Fruit fly (Drosophila melanogaster) whole organism, prepupa: Measurements from ENCODE around the gene HDAC4.

Experiments
- Blimp-1 ChIP-seq: fragments of 200-800 bp; sonication (Bioruptor generic); optimal IDR thresholded peaks from 3 replicates; lab custom pipeline; 2017; ENCODE audit warnings: missing biosample characterization, missing genetic modification characterization, mild to moderate bottlenecking, moderate library complexity, missing genetic modification reagents
- CG11762 ChIP-seq: fragments of 200-800 bp; sonication (Bioruptor generic); optimal IDR thresholded peaks from 3 replicates; lab custom pipeline; 2016; ENCODE audit warnings: missing biosample characterization, missing genetic modification characterization; ENCODE audit not compliant: insufficient read depth
- CG15336 ChIP-seq: fragments of 200-800 bp; sonication (Bioruptor generic); IDR thresholded peaks from 2 replicates; pipeline ENCODE4 v1.3.6; 2022; ENCODE audit warnings: missing biosample characterization, missing genetic modification characterization
- CG1621 ChIP-seq: fragments of 200-800 bp; sonication (Bioruptor generic); optimal IDR thresholded peaks from 3 replicates; lab custom pipeline; 2018; ENCODE audit warnings: missing biosample characterization, mild to moderate bottlenecking, missing genetic modification characterization
- CG16779 ChIP-seq: fragments of 200-800 bp; sonication (Bioruptor generic); optimal IDR thresholded peaks from 3 replicates; lab custom pipeline; 2017; ENCODE audit warnings: missing biosample characterization, mild to moderate bottlenecking, missing genetic modification characterization
- CG32006 ChIP-seq: fragments of 200-800 bp; sonication (Bioruptor generic); optimal IDR thresholded peaks from 3 replicates; lab custom pipeline; 2017; ENCODE audit warnings: missing biosample characterization, mild to moderate bottlenecking, missing genetic modification characterization
- CG34406 ChIP-seq: fragments of 200-800 bp; sonication (Bioruptor generic); optimal IDR thresholded peaks from 3 replicates; lab custom pipeline; 2016; ENCODE audit warnings: missing biosample characterization, missing genetic modification characterization
- CG4318 ChIP-seq: fragments of 200-800 bp; sonication (Bioruptor generic); optimal IDR thresholded peaks from 3 replicates; lab custom pipeline; 2017; ENCODE audit warnings: missing biosample characterization, mild to moderate bottlenecking, missing genetic modification characterization
- CG6163 ChIP-seq: fragments of 200-800 bp; sonication (Bioruptor generic); IDR thresholded peaks from 3 replicates; pipeline ENCODE4 v1.3.6; 2022; ENCODE audit warnings: missing biosample characterization, missing genetic modification characterization
- CG6276 ChIP-seq: fragments of 200-800 bp; sonication (Bioruptor generic); optimal IDR thresholded peaks from 2 replicates; lab custom pipeline; 2017; ENCODE audit warnings: missing biosample characterization, mild to moderate bottlenecking, missing genetic modification characterization
- CG6808 ChIP-seq: fragments of 200-800 bp; sonication (Bioruptor generic); optimal IDR thresholded peaks from 3 replicates; lab custom pipeline; 2017; ENCODE audit warnings: missing biosample characterization, missing genetic modification characterization, mild to moderate bottlenecking, moderate library complexity, missing genetic modification reagents
- CG6854 ChIP-seq: fragments of 200-800 bp; sonication (Bioruptor generic); optimal IDR thresholded peaks from 2 replicates; lab custom pipeline; 2017; ENCODE audit warnings: missing biosample characterization, mild to moderate bottlenecking, missing genetic modification characterization
- CG7368 ChIP-seq: fragments of 200-800 bp; sonication (Bioruptor generic); optimal IDR thresholded peaks from 3 replicates; lab custom pipeline; 2016; ENCODE audit warnings: missing biosample characterization, missing genetic modification characterization
- CG8319 ChIP-seq: fragments of 200-800 bp; sonication (Bioruptor generic); optimal IDR thresholded peaks from 3 replicates; lab custom pipeline; 2016; ENCODE audit warnings: missing biosample characterization, missing genetic modification characterization
- CG9139 ChIP-seq: fragments of 200-800 bp; sonication (Bioruptor generic); optimal IDR thresholded peaks from 3 replicates; lab custom pipeline; 2017; ENCODE audit warnings: missing biosample characterization, mild to moderate bottlenecking, missing genetic modification characterization
- Eip75B ChIP-seq: fragments of 200-800 bp; sonication (Bioruptor generic); optimal IDR thresholded peaks from 3 replicates; lab custom pipeline; 2016; ENCODE audit warnings: missing biosample characterization, missing genetic modification characterization
- Eip78C ChIP-seq: fragments of 200-800 bp; sonication (Bioruptor generic); peaks from one replicate; lab custom pipeline; 2016; ENCODE audit warnings: missing biosample characterization, missing genetic modification characterization
- Ets21C ChIP-seq: fragments of 200-800 bp; sonication (Bioruptor generic); optimal IDR thresholded peaks from 3 replicates; lab custom pipeline; 2016; ENCODE audit warnings: missing biosample characterization, missing genetic modification characterization
- Ets96B ChIP-seq: fragments of 200-800 bp; optimal IDR thresholded peaks from 2 replicates; lab custom pipeline; 2019; ENCODE audit warnings: missing biosample characterization, mild to moderate bottlenecking, missing genetic modification characterization, moderate library complexity
- Gug ChIP-seq: fragments of 200-800 bp; sonication (Bioruptor generic); IDR thresholded peaks from 2 replicates; pipeline ENCODE4 v1.3.6; 2022; ENCODE audit warnings: missing biosample characterization, missing genetic modification characterization
- Hr4 ChIP-seq: fragments of 200-800 bp; sonication (Bioruptor generic); optimal IDR thresholded peaks from 3 replicates; lab custom pipeline; 2016; ENCODE audit warnings: missing biosample characterization, missing genetic modification characterization
- Lpt ChIP-seq: fragments of 200-800 bp; sonication (Bioruptor generic); optimal IDR thresholded peaks from 3 replicates; lab custom pipeline; 2016; ENCODE audit warnings: missing biosample characterization, missing genetic modification characterization
- Met ChIP-seq: fragments of 200-800 bp; sonication (Bioruptor generic); optimal IDR thresholded peaks from 3 replicates; lab custom pipeline; 2016; ENCODE audit warnings: missing biosample characterization, missing genetic modification characterization
- OdsH ChIP-seq: fragments of 200-800 bp; sonication (Bioruptor generic); optimal IDR thresholded peaks from 3 replicates; lab custom pipeline; 2016; ENCODE audit warnings: missing biosample characterization, missing genetic modification characterization
- Sox102F ChIP-seq: fragments of 200-800 bp; sonication (Bioruptor generic); optimal IDR thresholded peaks from 2 replicates; lab custom pipeline; 2016; ENCODE audit warnings: missing biosample characterization, mild to moderate bottlenecking, missing genetic modification characterization
- dac ChIP-seq: fragments of 200-800 bp; sonication (Bioruptor generic); optimal IDR thresholded peaks from 2 replicates; lab custom pipeline; 2017; ENCODE audit warnings: missing biosample characterization, mild to moderate bottlenecking, missing genetic modification characterization
- eg ChIP-seq: fragments of 200-800 bp; sonication (Bioruptor generic); IDR thresholded peaks from 3 replicates; pipeline ENCODE4 v1.3.6; 2022; ENCODE audit warnings: missing biosample characterization, missing genetic modification characterization
- esn ChIP-seq: fragments of 200-800 bp; sonication (Bioruptor generic); optimal IDR thresholded peaks from 2 replicates; lab custom pipeline; 2016; ENCODE audit warnings: missing biosample characterization, mild to moderate bottlenecking, missing genetic modification characterization, moderate library complexity
- fd59A ChIP-seq: fragments of 200-800 bp; sonication (Bioruptor generic); optimal IDR thresholded peaks from 2 replicates; lab custom pipeline; 2017; ENCODE audit warnings: missing biosample characterization, mild to moderate bottlenecking, missing genetic modification characterization, missing genetic modification reagents
- fkh ChIP-seq: fragments of 200-800 bp; sonication (Bioruptor generic); optimal IDR thresholded peaks from 3 replicates; lab custom pipeline; 2017; ENCODE audit warnings: missing biosample characterization, mild to moderate bottlenecking, missing genetic modification characterization, moderate library complexity
- net ChIP-seq: fragments of 200-800 bp; sonication (Bioruptor generic); optimal IDR thresholded peaks from 3 replicates; lab custom pipeline; 2016; ENCODE audit warnings: missing biosample characterization, missing genetic modification characterization
- pdm3 ChIP-seq: fragments of 200-800 bp; sonication (Bioruptor generic); optimal IDR thresholded peaks from 3 replicates; lab custom pipeline; 2016; ENCODE audit warnings: missing biosample characterization, missing genetic modification characterization
- salr ChIP-seq, 2 experiments: fragments of 200-800 bp; sonication (Bioruptor generic); optimal IDR thresholded peaks; 3 replicates each; lab custom pipeline; 2016 to 2018; ENCODE audit warnings: missing biosample characterization in 2 of 2, missing genetic modification characterization in 2 of 2, mild to moderate bottlenecking in 1 of 2
- spab ChIP-seq: fragments of 200-800 bp; sonication (Bioruptor generic); optimal IDR thresholded peaks from 2 replicates; lab custom pipeline; 2017; ENCODE audit warnings: missing biosample characterization, mild to moderate bottlenecking, missing genetic modification characterization, missing genetic modification reagents
- ss ChIP-seq, 2 experiments: fragments of 200-800 bp; sonication (Bioruptor generic); optimal IDR thresholded peaks; 2 replicates in 1 of 2; 3 replicates in 1 of 2; lab custom pipeline; 2017 to 2018; ENCODE audit warnings: mild to moderate bottlenecking in 2 of 2, missing biosample characterization in 2 of 2, missing genetic modification characterization in 2 of 2, moderate library complexity in 1 of 2
- svp ChIP-seq: fragments of 200-800 bp; sonication (Bioruptor generic); peaks from one replicate; lab custom pipeline; 2016; ENCODE audit warnings: missing biosample characterization, missing genetic modification characterization
- topi ChIP-seq: fragments of 200-800 bp; sonication (Bioruptor generic); optimal IDR thresholded peaks from 3 replicates; lab custom pipeline; 2016; ENCODE audit warnings: missing biosample characterization, missing genetic modification characterization
- vri ChIP-seq: fragments of 200-800 bp; sonication (Bioruptor generic); optimal IDR thresholded peaks from 3 replicates; lab custom pipeline; 2016; ENCODE audit warnings: missing biosample characterization, mild to moderate bottlenecking, missing genetic modification characterization

The HDAC4 gene

DNA sequence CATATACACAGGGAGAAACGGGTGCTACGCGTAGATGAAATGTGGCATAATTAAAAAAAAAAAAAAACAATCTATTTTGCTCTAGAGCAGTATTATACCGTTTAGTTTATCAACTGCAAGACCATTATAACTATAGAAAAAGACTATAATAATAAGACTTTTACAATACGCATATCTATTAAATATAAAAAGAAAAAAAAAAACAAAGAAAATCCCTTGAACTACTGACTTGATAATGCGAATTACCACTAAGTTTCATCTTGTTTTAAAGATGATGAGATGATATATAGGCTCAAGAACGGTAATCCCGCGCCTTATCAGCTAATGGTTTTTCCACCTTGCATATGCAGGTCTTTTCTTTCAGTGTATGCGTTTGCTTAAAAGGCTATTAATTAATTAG lies 21.8 kb upstream of the HDAC4 start (continued):
- no peak for TF ChIP-seq spab (GFP tag; lab: Kevin White, UChicago)
- TF ChIP-seq CG32006 (GFP tag; lab: Kevin White, UChicago) = peak; percentile 53
- peak; percentile 49 for TF ChIP-seq OdsH (GFP tag; lab: Kevin White, UChicago)
- peak; percentile 9 for TF ChIP-seq CG11762 (GFP tag; lab: Kevin White, UChicago)
- no peak for TF ChIP-seq eg (GFP tag; lab: Robert Waterston, UW)
- TF ChIP-seq Eip78C (GFP tag; lab: Kevin White, UChicago) = peak; percentile 87
- TF ChIP-seq Ets96B = no peak
- no peak for TF ChIP-seq Blimp-1 (GFP tag; lab: Kevin White, UChicago)
- no peak for TF ChIP-seq fd59A (GFP tag; lab: Kevin White, UChicago)
- no peak for TF ChIP-seq dac (GFP tag; lab: Kevin White, UChicago)
- peak; percentile 37 for TF ChIP-seq pdm3 (GFP tag; lab: Kevin White, UChicago)
- TF ChIP-seq salr (GFP tag; optimal IDR thresholded peaks at IDR 0.05; lab: Kevin White, UChicago) = peak in 1 of 2 experiments; percentile 2
- TF ChIP-seq CG7368 (GFP tag; lab: Kevin White, UChicago) = no peak
- no peak for TF ChIP-seq CG9139 (GFP tag; lab: Kevin White, UChicago)
- TF ChIP-seq CG16779 = no peak
- peak; percentile 74 for TF ChIP-seq svp
- TF ChIP-seq CG8319 (GFP tag; lab: Kevin White, UChicago) = peak; percentile 1
- TF ChIP-seq CG34406 (GFP tag; lab: Kevin White, UChicago) = peak; percentile 56
- peak; percentile 64 for TF ChIP-seq esn
- peak; percentile 9 for TF ChIP-seq vri (GFP tag; lab: Kevin White, UChicago)
- TF ChIP-seq CG6854 (GFP tag; lab: Kevin White, UChicago) = no peak

DNA sequence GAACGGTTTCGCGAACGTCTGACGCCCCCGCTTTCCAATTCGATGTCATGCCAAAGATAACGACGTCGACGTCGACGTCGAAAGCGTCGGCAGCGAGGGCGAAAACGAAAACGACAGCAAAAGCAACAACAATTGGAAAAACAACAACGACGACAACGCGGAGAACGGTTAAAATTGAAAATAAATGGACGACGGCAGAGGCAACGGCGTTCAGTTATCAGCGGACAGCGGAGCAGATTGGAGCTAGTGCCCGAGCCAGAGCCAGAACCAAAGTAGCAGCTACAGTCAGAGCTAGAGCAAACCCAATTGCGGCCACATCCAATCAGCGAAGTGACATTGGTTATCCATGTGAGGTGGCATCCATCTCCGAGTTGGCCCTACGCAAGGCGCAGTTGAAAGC lies 19.9 kb upstream of the HDAC4 start:
- TF ChIP-seq vri (GFP tag; lab: Kevin White, UChicago) (peak; percentile 37), ss (GFP tag; optimal IDR thresholded peaks at IDR 0.05; lab: Kevin White, UChicago) (peak in 1 of 2 experiments; percentile 1), CG6808 (peak; percentile 14), CG6276 (GFP tag; lab: Kevin White, UChicago) (peak; percentile 29), Hr4 (GFP tag; lab: Kevin White, UChicago) (no peak), eg (GFP tag; lab: Robert Waterston, UW) (0 out of 3 replicates have a peak, but pooled peaks have one; percentile 12), CG8319 (GFP tag; lab: Kevin White, UChicago) (no peak), svp (peak; percentile 86), Eip78C (GFP tag; lab: Kevin White, UChicago) (peak; percentile 54)

DNA sequence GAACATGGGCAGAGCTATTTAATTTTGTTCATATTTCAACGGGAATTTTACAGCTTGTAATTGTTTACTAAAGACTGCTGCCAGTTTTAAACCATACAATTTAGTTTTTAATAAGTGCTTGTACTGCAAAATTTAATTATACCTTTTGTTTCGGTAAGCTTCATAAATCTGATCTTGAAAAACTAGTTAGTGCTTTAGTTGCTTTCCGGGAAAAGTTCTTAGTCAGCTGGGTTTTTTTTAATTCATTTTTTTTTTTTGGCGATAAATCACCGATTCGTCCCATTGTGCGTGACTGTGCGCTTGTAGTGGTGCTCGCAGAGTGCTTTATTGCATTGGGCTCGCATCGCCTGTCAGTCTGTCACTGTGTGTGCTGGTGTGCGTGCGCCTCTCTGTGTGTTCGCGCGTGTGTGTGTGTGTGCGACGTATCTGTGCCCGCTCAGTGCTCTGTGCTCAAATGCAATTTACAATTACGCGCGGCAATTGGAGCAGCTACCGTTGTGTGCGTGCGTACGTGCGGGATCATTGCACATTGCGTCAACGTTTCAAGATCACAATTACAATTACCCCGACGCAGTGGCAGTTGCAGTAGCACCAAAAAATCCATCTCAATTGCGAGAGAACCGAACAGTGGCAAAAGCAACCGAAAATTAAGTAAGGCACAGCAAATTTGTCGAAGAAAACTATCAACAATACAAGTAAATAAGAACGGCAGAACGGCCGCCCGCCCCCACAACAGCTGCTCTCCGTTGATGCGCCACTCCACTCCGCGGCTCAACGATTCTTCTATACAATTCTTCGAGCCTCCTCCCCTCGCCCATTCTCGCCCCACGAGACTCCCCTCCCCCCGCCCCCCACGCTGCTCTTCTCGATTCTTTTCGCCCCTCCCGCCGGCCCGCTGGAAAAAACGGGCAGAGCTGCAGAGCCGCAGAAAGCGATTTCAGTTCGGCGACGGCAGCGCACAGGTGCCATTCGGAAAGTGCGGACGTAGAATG lies 18.5 kb upstream of the HDAC4 start:
- TF ChIP-seq CG11762 (GFP tag; lab: Kevin White, UChicago) (no peak), svp (peak; percentile 91), Eip75B (GFP tag; lab: Kevin White, UChicago) (no peak), Sox102F (GFP tag; lab: Kevin White, UChicago) (no peak), CG6808 (peak; percentile 18), Eip78C (GFP tag; lab: Kevin White, UChicago) (peak; percentile 53), eg (GFP tag; lab: Robert Waterston, UW) (0 out of 3 replicates have a peak, but pooled peaks have one; percentile 23), CG15336 (GFP tag; lab: Robert Waterston, UW) (peak; percentile 21; the same call in 1 of the 2 replicates), Gug (GFP tag; lab: Robert Waterston, UW) (no peak), CG1621 (tag; lab: Kevin White, UChicago) (no peak), Ets21C (no peak), vri (GFP tag; lab: Kevin White, UChicago) (peak; percentile 55), CG6163 (peak; percentile 41; the same call in 1 of the 3 replicates), Hr4 (GFP tag; lab: Kevin White, UChicago) (peak; percentile 18), esn (peak; percentile 6), CG6276 (GFP tag; lab: Kevin White, UChicago) (no peak), salr (GFP tag; optimal IDR thresholded peaks at IDR 0.05; lab: Kevin White, UChicago) (no peak), CG6854 (GFP tag; lab: Kevin White, UChicago) (peak; percentile 1), fkh (GFP tag; lab: Kevin White, UChicago) (peak; percentile 30), Met (peak; percentile 24), Ets96B (no peak), net (peak; percentile 17), CG4318 (GFP tag; lab: Kevin White, UChicago) (no peak), Lpt (peak; percentile 4), ss (GFP tag; optimal IDR thresholded peaks at IDR 0.05; lab: Kevin White, UChicago) (peak; percentile 19 to 37), topi (peak; percentile 18), CG16779 (peak; percentile 6)
